Worm (Caenorhabditis elegans): ENCODE results near the gene Y38F1A.2.

ce11 chrII:12935259-12935658 is 19.5 kb upstream of the Y38F1A.2 start, which contains the start of gene lips-9:
- TF ChIP-seq unc-62 (GFP tag; optimal IDR thresholded peaks at IDR 0.05) (no peak), ztf-11 (tag; optimal IDR thresholded peaks at IDR 0.05) (no peak), nhr-237 (tag; optimal IDR thresholded peaks at IDR 0.05) (no peak), nhr-76 (tag; optimal IDR thresholded peaks at IDR 0.05) (no peak), pha-4 (tag; optimal IDR thresholded peaks at IDR 0.05) (no peak)
